Worm (Caenorhabditis elegans): ENCODE data around the gene F57G9.3.

The F57G9.3 gene

ce11 chrII:12412417-12412816, 2.4 kb upstream of the F57G9.3 start, which contains the start of gene Y57A10C.1:
Y57A10C.1 (minus strand) TSS chrII:12412517.
- TF ChIP-seq aly-2 (tag; optimal IDR thresholded peaks at IDR 0.05): no peak
- no peak for TF ChIP-seq lin-15B (tag; optimal IDR thresholded peaks at IDR 0.05)
- TF ChIP-seq ceh-28 (tag; optimal IDR thresholded peaks at IDR 0.05): no peak
- TF ChIP-seq snpc-4 (tag; optimal IDR thresholded peaks at IDR 0.05): no peak
- no peak for TF ChIP-seq pha-4 (tag; optimal IDR thresholded peaks at IDR 0.05)
- TF ChIP-seq fos-1 (tag; optimal IDR thresholded peaks at IDR 0.05): no peak

ce11 chrII:12408717-12409116, 1.3 kb downstream of the F57G9.3 start, which contains the start of gene sre-31:
sre-31 (minus strand) TSS chrII:12408817.
- TF ChIP-seq nhr-76 (tag; optimal IDR thresholded peaks at IDR 0.05) (no peak), ztf-4 (tag; optimal IDR thresholded peaks at IDR 0.05) (no peak), nhr-28 (tag; optimal IDR thresholded peaks at IDR 0.05) (no peak), fkh-2 (tag; optimal IDR thresholded peaks at IDR 0.05) (no peak), eor-1 (tag; optimal IDR thresholded peaks at IDR 0.05) (no peak)

ce11 chrII:12406394-12406793, 3.6 kb downstream of the F57G9.3 start, which contains the start of gene sre-30:
sre-30 (minus strand) TSS chrII:12406494.
- TF ChIP-seq nhr-43 (tag; optimal IDR thresholded peaks at IDR 0.05; ENCODE audit: poor library complexity, severe bottlenecking) (no peak), unc-39 (tag; optimal IDR thresholded peaks at IDR 0.05) (no peak), ztf-4 (tag; optimal IDR thresholded peaks at IDR 0.05) (no peak), fkh-10 (GFP tag; optimal IDR thresholded peaks at IDR 0.05) (no peak), nhr-77 (tag; optimal IDR thresholded peaks at IDR 0.05) (no peak), elt-3 (tag; optimal IDR thresholded peaks at IDR 0.05) (no peak), eor-1 (tag; optimal IDR thresholded peaks at IDR 0.05) (no peak), nhr-28 (tag; optimal IDR thresholded peaks at IDR 0.05) (no peak), pha-4 (tag; optimal IDR thresholded peaks at IDR 0.05) (no peak), nhr-12 (tag; optimal IDR thresholded peaks at IDR 0.05) (no peak)

ce11 chrII:12401791-12402190, 8.2 kb downstream of the F57G9.3 start, which contains the start of gene sre-29:
sre-29 (minus strand) TSS chrII:12401891.
- TF ChIP-seq jun-1 (tag; optimal IDR thresholded peaks at IDR 0.05) (no peak), sea-2 (GFP tag; optimal IDR thresholded peaks at IDR 0.05) (no peak), nhr-25 (tag; optimal IDR thresholded peaks at IDR 0.05) (no peak), pha-4 (tag; optimal IDR thresholded peaks at IDR 0.05) (no peak)

ce11 chrII:12397656-12398055, 12.4 kb downstream of the F57G9.3 start, which contains the start of gene F57G9.7:
F57G9.7 (minus strand) TSS chrII:12397756.
- no peak for TF ChIP-seq fos-1 (tag; optimal IDR thresholded peaks at IDR 0.05)

ce11 chrII:12394138-12394537, 15.9 kb downstream of the F57G9.3 start:
- no peak for TF ChIP-seq nhr-67 (tag; optimal IDR thresholded peaks at IDR 0.05)
- peak; percentile 91 for TF ChIP-seq ceh-28 (tag; optimal IDR thresholded peaks at IDR 0.05)
- TF ChIP-seq jun-1 (tag; optimal IDR thresholded peaks at IDR 0.05): no peak

ce11 chrII:12393690-12394089, 16.3 kb downstream of the F57G9.3 start, which contains the start of gene Y57A10B.7:
Y57A10B.7 (minus strand) TSS chrII:12393790.
- TF ChIP-seq nhr-77 (tag; optimal IDR thresholded peaks at IDR 0.05) (no peak), nhr-76 (tag; optimal IDR thresholded peaks at IDR 0.05) (no peak), nhr-25 (tag; optimal IDR thresholded peaks at IDR 0.05) (no peak), skn-1 (tag; optimal IDR thresholded peaks at IDR 0.05) (no peak)

- TF ChIP-seq elt-3 (tag; optimal IDR thresholded peaks at IDR 0.05): no peak
- no peak for TF ChIP-seq unc-39 (tag; optimal IDR thresholded peaks at IDR 0.05)
- no peak for TF ChIP-seq sea-2 (GFP tag; optimal IDR thresholded peaks at IDR 0.05)
- TF ChIP-seq ztf-11 (tag; optimal IDR thresholded peaks at IDR 0.05): no peak
- no peak for TF ChIP-seq mdl-1 (tag; optimal IDR thresholded peaks at IDR 0.05)
- no peak for TF ChIP-seq nhr-12 (tag; optimal IDR thresholded peaks at IDR 0.05)
- no peak for TF ChIP-seq elt-1 (tag; optimal IDR thresholded peaks at IDR 0.05)
- TF ChIP-seq ztf-4 (tag; optimal IDR thresholded peaks at IDR 0.05): no peak
- TF ChIP-seq fos-1 (tag; optimal IDR thresholded peaks at IDR 0.05): no peak
- TF ChIP-seq nhr-67 (tag; optimal IDR thresholded peaks at IDR 0.05): no peak
- TF ChIP-seq tbx-2 (tag; optimal IDR thresholded peaks at IDR 0.05): no peak
Measured at ce11 chrII:12389783-12390182, 20.2 kb downstream of the F57G9.3 start, which contains the start of gene Y57A10B.6. Y57A10B.6 (plus strand) TSS chrII:12390083.

All from whole organism, L3 larva.